Worm (Caenorhabditis elegans): Measurements from ENCODE around the gene rnp-1.
A peak's percentile ranks its signal among the peaks of the same experiment; 100 is the strongest.

ce11 chrV:12211090-12211489 is 19.0 kb downstream of the rnp-1 start:
- TF ChIP-seq unc-62 (GFP tag; optimal IDR thresholded peaks at IDR 0.05 in 1 of 2) (no peak), unc-62 (tag; optimal IDR thresholded peaks at IDR 0.05) (no peak), lsy-2 (tag; optimal IDR thresholded peaks at IDR 0.05) (no peak), nhr-111 (GFP tag; optimal IDR thresholded peaks at IDR 0.05) (no peak), ZK337.2 (GFP tag; IDR thresholded peaks at IDR 0.05) (no peak), dpl-1 (GFP tag; optimal IDR thresholded peaks at IDR 0.05) (no peak), unc-130 (GFP tag; optimal IDR thresholded peaks at IDR 0.05) (no peak), egl-27 (tag; optimal IDR thresholded peaks at IDR 0.05) (no peak), aha-1 (tag) (peak; percentile 78), ceh-44 (GFP tag; IDR thresholded peaks at IDR 0.05) (no peak), attf-4 (tag; optimal IDR thresholded peaks at IDR 0.05) (no peak), hmg-1.1 (GFP tag; IDR thresholded peaks at IDR 0.05) (no peak), ceh-82 (tag; optimal IDR thresholded peaks at IDR 0.05) (no peak), lin-1 (GFP tag; IDR thresholded peaks at IDR 0.05) (no peak), lin-29 (GFP tag; IDR thresholded peaks at IDR 0.05) (no peak)

Data from whole organism, L4 larva.